Fruit fly (Drosophila melanogaster) whole organism, wandering third instar larva: ENCODE measurements around the gene CG6785.

Source experiments
- brk ChIP-seq: fragments of 200-800 bp; sonication (Bioruptor generic); optimal IDR thresholded peaks from 2 replicates; lab custom pipeline; 2016; ENCODE audit warnings: missing biosample characterization, mild to moderate bottlenecking, missing genetic modification characterization
- psq ChIP-seq: fragments of 200-800 bp; sonication (Bioruptor generic); optimal IDR thresholded peaks from 3 replicates; lab custom pipeline; 2017; ENCODE audit warnings: missing biosample characterization, mild to moderate bottlenecking, missing genetic modification characterization, moderate library complexity
- sv ChIP-seq: fragments of 200-800 bp; sonication (Bioruptor generic); optimal IDR thresholded peaks from 3 replicates; lab custom pipeline; 2016; ENCODE audit warnings: missing biosample characterization, missing genetic modification characterization

- no peak for TF ChIP-seq psq
- TF ChIP-seq sv (GFP tag; lab: Kevin White, UChicago): no peak
- TF ChIP-seq brk (GFP tag; lab: Kevin White, UChicago): no peak
These were observed 4.5 kb downstream of the CG6785 start, which contains the start of gene CG6766 for dm6 chr2L:12040510-12040909.
